Worm (Caenorhabditis elegans) whole organism, mixed stage, embryonic: ENCODE data around the gene B0563.1.

Source experiments
- M03D4.4 ChIP-seq: sonication (generic microtip); optimal IDR thresholded peaks from 2 replicates; lab custom pipeline; 2017; ENCODE audit warnings: mild to moderate bottlenecking, missing genetic modification characterization, missing compliant biosample characterization
- bed-3 ChIP-seq: fragments of 200-800 bp; sonication (Bioruptor generic); optimal IDR thresholded peaks from 3 replicates; lab custom pipeline; 2018; ENCODE audit warnings: mild to moderate bottlenecking, missing genetic modification characterization, moderate library complexity, missing compliant biosample characterization
- blmp-1 ChIP-seq: fragments of 150-350 bp; optimal IDR thresholded peaks from 2 replicates; lab custom pipeline; 2014; ENCODE audit warnings: missing biosample characterization, missing genetic modification characterization
- ceh-39 ChIP-seq: fragments of 150-350 bp; optimal IDR thresholded peaks from 2 replicates; lab custom pipeline; 2014; ENCODE audit warnings: missing biosample characterization, missing genetic modification characterization
- ceh-43 ChIP-seq: fragments of 200-800 bp; sonication (Bioruptor generic); optimal IDR thresholded peaks from 2 replicates; lab custom pipeline; 2018; ENCODE audit warnings: mild to moderate bottlenecking, missing genetic modification characterization, moderate library complexity, missing compliant biosample characterization
- ceh-83 ChIP-seq: fragments of 200-800 bp; sonication (Bioruptor generic); optimal IDR thresholded peaks from 2 replicates; lab custom pipeline; 2018; ENCODE audit warnings: mild to moderate bottlenecking, missing genetic modification characterization, missing compliant biosample characterization
- ces-1 ChIP-seq: fragments of 150-350 bp; optimal IDR thresholded peaks from 2 replicates; lab custom pipeline; 2014; ENCODE audit warnings: missing biosample characterization, missing genetic modification reagents, missing genetic modification characterization
- cnd-1 ChIP-seq: fragments of 200-800 bp; sonication (Bioruptor generic); optimal IDR thresholded peaks from 2 replicates; lab custom pipeline; 2018; ENCODE audit warnings: mild to moderate bottlenecking, missing genetic modification characterization, missing compliant biosample characterization
- drap-1 ChIP-seq: fragments of 200-800 bp; sonication (Bioruptor generic); optimal IDR thresholded peaks from 3 replicates; lab custom pipeline; 2018; ENCODE audit warnings: mild to moderate bottlenecking, missing genetic modification characterization, missing compliant biosample characterization
- elt-1 ChIP-seq: sonication (generic microtip); optimal IDR thresholded peaks from 2 replicates; lab custom pipeline; 2017; ENCODE audit warnings: missing genetic modification characterization, mild to moderate bottlenecking, missing compliant biosample characterization, antibody characterized with exemption, moderate library complexity, borderline replicate concordance; ENCODE audit not compliant: insufficient read depth
- elt-3 ChIP-seq: fragments of 150-350 bp; optimal IDR thresholded peaks from 2 replicates; lab custom pipeline; 2014; ENCODE audit warnings: missing biosample characterization, missing genetic modification characterization
- flh-1 ChIP-seq: fragments of 200-800 bp; sonication (Bioruptor generic); optimal IDR thresholded peaks from 2 replicates; lab custom pipeline; 2018; ENCODE audit warnings: mild to moderate bottlenecking, missing genetic modification characterization, moderate library complexity, missing compliant biosample characterization
- ham-2 ChIP-seq: fragments of 200-800 bp; sonication (Bioruptor generic); optimal IDR thresholded peaks from 2 replicates; lab custom pipeline; 2018; ENCODE audit warnings: mild to moderate bottlenecking, missing genetic modification characterization, missing compliant biosample characterization
- hlh-1 ChIP-seq: fragments of 150-350 bp; optimal IDR thresholded peaks from 2 replicates; lab custom pipeline; 2014; ENCODE audit warnings: missing biosample characterization, missing genetic modification reagents, missing genetic modification characterization
- lin-13 ChIP-seq: fragments of 150-350 bp; optimal IDR thresholded peaks from 2 replicates; lab custom pipeline; 2014; ENCODE audit warnings: missing biosample characterization, missing genetic modification characterization
- lin-32 ChIP-seq: fragments of 200-800 bp; sonication (Bioruptor generic); optimal IDR thresholded peaks from 2 replicates; lab custom pipeline; 2018; ENCODE audit warnings: mild to moderate bottlenecking, missing genetic modification characterization, missing compliant biosample characterization
- lsy-2 ChIP-seq: fragments of 150-350 bp; optimal IDR thresholded peaks from 2 replicates; lab custom pipeline; 2014; ENCODE audit warnings: missing biosample characterization, missing genetic modification characterization
- mab-5 ChIP-seq: fragments of 150-350 bp; optimal IDR thresholded peaks from 2 replicates; lab custom pipeline; 2014; ENCODE audit warnings: missing biosample characterization, missing genetic modification characterization
- mep-1 ChIP-seq: fragments of 150-350 bp; optimal IDR thresholded peaks from 2 replicates; lab custom pipeline; 2017; ENCODE audit warnings: missing biosample characterization, missing genetic modification reagents, missing genetic modification characterization, inconsistent platforms
- mls-2 ChIP-seq: sonication (generic microtip); optimal IDR thresholded peaks from 2 replicates; lab custom pipeline; 2016; ENCODE audit warnings: mild to moderate bottlenecking, missing genetic modification characterization, moderate library complexity, missing compliant biosample characterization
- nhr-2 ChIP-seq: fragments of 150-350 bp; optimal IDR thresholded peaks from 2 replicates; lab custom pipeline; 2014; ENCODE audit warnings: missing biosample characterization, missing genetic modification characterization
- nhr-237 ChIP-seq: fragments of 150-350 bp; optimal IDR thresholded peaks from 2 replicates; lab custom pipeline; 2014; ENCODE audit warnings: missing biosample characterization, missing genetic modification characterization
- nhr-28 ChIP-seq: fragments of 150-350 bp; optimal IDR thresholded peaks from 2 replicates; lab custom pipeline; 2014; ENCODE audit warnings: missing biosample characterization, missing genetic modification characterization
- nhr-76 ChIP-seq: sonication (generic microtip); optimal IDR thresholded peaks from 2 replicates; lab custom pipeline; 2017; ENCODE audit warnings: missing biosample characterization, missing genetic modification characterization
- pha-4 ChIP-seq: fragments of 150-350 bp; optimal IDR thresholded peaks from 2 replicates; lab custom pipeline; 2018; ENCODE audit warnings: missing biosample characterization, missing genetic modification reagents, missing genetic modification characterization
- sem-2 ChIP-seq: fragments of 200-800 bp; sonication (Bioruptor generic); optimal IDR thresholded peaks from 2 replicates; lab custom pipeline; 2018; ENCODE audit warnings: mild to moderate bottlenecking, missing genetic modification characterization, missing compliant biosample characterization
- snpc-4 ChIP-seq: fragments of 150-350 bp; optimal IDR thresholded peaks from 2 replicates; lab custom pipeline; 2014; ENCODE audit warnings: missing biosample characterization, missing genetic modification characterization
- sptf-1 ChIP-seq: sonication (generic microtip); optimal IDR thresholded peaks from 2 replicates; lab custom pipeline; 2017; ENCODE audit warnings: mild to moderate bottlenecking, missing genetic modification characterization, moderate library complexity, missing compliant biosample characterization
- tbx-8 ChIP-seq: fragments of 200-800 bp; sonication (Bioruptor generic); optimal IDR thresholded peaks from 2 replicates; lab custom pipeline; 2018; ENCODE audit warnings: mild to moderate bottlenecking, missing genetic modification characterization, moderate library complexity, missing compliant biosample characterization
- unc-120 ChIP-seq: sonication (generic microtip); optimal IDR thresholded peaks from 2 replicates; lab custom pipeline; 2017; ENCODE audit warnings: missing genetic modification characterization, missing compliant biosample characterization; ENCODE audit not compliant: poor library complexity, severe bottlenecking
- unc-62 ChIP-seq: fragments of 150-350 bp; optimal IDR thresholded peaks from 2 replicates; lab custom pipeline; 2014; ENCODE audit warnings: missing biosample characterization, missing genetic modification reagents, missing genetic modification characterization
- ztf-11 ChIP-seq: fragments of 150-350 bp; optimal IDR thresholded peaks from 2 replicates; lab custom pipeline; 2014; ENCODE audit warnings: missing biosample characterization, missing genetic modification characterization

The B0563.1 gene

DNA sequence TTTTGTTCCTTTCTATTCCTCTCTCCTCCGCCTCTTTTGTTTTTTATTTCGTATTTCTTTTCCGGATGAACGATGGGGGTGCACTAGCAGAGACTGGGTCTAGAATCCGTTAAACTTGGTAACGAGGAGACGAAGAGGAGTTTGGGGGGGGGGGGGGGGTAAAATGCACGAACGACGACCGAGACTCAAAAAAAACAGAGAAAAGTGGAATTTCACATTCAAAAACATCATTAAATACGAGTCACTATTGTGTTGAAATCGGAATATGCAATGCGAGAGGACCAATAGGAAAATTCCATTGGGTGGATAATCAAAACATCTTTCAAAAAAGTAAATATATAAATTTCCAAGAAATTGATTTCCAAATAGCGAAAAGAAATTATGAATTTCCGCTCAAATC is 17.1 kb upstream of the B0563.1 start, which contains the start of gene B0563.7:
TSS of gene B0563.7 (minus strand) at position 101 of the 400 bp plus-strand sequence.
- TF ChIP-seq unc-62 (GFP tag; lab: Kevin White, UChicago) = no peak
- no peak for TF ChIP-seq elt-1 (tag; lab: Kevin White, UChicago)
- TF ChIP-seq drap-1 (GFP tag; lab: Kevin White, UChicago) = no peak
- TF ChIP-seq nhr-2 (tag; lab: Kevin White, UChicago) = no peak
- no peak for TF ChIP-seq mep-1
- TF ChIP-seq lin-13 (tag; lab: Kevin White, UChicago) = no peak

DNA sequence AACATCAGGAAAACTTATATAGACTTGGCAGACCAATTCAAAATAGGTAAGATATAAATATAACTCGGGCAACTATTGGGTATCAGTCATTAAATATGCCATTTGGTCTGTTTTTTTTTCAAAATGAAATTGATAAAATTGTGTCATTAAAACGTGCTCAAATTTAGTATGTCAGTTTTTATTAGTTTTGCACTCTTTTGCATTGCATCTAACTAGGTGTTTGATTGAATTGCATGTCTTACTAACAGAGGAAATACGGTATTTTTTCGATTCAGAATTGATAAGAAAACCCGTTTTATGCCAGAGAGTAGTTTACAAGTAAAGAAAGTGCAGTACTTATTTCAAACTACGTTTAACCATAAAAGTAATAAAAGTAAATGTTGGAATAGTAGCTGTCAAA is 15.6 kb upstream of the B0563.1 start:
- no peak for TF ChIP-seq ztf-11 (tag; lab: Kevin White, UChicago)
- TF ChIP-seq ceh-83 (GFP tag; lab: Kevin White, UChicago) = no peak
- TF ChIP-seq flh-1 (GFP tag; lab: Kevin White, UChicago) = no peak
- TF ChIP-seq ham-2 (GFP tag; lab: Kevin White, UChicago) = no peak
- TF ChIP-seq lin-32 (GFP tag; lab: Kevin White, UChicago) = no peak
- no peak for TF ChIP-seq mep-1
- TF ChIP-seq lsy-2 = no peak
- no peak for TF ChIP-seq drap-1 (GFP tag; lab: Kevin White, UChicago)
- TF ChIP-seq mls-2 = no peak
- no peak for TF ChIP-seq pha-4 (tag; lab: Kevin White, UChicago)
- no peak for TF ChIP-seq ceh-39 (tag; lab: Kevin White, UChicago)
- no peak for TF ChIP-seq nhr-28

DNA sequence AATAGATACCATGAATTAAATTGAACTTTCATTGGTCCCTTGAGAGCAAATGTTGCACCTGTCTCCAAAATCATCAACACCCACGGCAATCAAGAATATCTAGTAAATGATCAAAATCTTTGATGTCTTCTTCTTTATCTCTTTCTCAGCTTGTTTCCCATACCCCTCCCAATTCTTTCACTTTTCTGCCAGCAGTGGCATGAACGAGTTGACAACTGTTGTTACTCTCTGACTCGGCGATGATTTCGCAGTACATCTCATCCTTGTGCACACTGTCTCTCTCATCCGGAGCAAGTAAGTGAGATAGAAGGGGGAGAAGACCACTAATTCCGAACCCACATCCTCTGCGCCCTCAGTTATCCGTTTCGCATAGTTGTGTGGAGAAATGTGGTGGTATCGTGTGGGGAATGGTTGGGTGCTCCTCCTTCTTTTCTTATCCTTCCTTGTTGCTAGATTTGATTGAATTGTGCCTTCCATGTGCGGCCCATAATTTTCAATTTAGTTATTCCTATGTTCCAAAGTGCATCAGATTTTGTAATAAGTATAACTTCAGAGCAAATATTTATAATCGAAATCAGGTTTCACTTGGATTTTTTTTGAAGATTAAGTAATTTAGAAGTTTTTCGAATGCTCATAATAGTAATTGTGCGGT is 10.0 kb upstream of the B0563.1 start:
- peak; percentile 88 for TF ChIP-seq ces-1 (GFP tag; lab: Kevin White, UChicago)
- TF ChIP-seq lin-32 (GFP tag; lab: Kevin White, UChicago) = no peak
- TF ChIP-seq hlh-1 (tag; lab: Kevin White, UChicago) = peak; percentile 96
- TF ChIP-seq sem-2 (GFP tag; lab: Kevin White, UChicago) = no peak
- no peak for TF ChIP-seq elt-3 (tag; lab: Kevin White, UChicago)
- TF ChIP-seq nhr-28 = no peak
- no peak for TF ChIP-seq ceh-43
- peak; percentile 73 for TF ChIP-seq unc-120 (tag; lab: Kevin White, UChicago)
- TF ChIP-seq tbx-8 (GFP tag; lab: Kevin White, UChicago) = no peak
- TF ChIP-seq unc-62 (GFP tag; lab: Kevin White, UChicago) = peak; percentile 66
- TF ChIP-seq ztf-11 (tag; lab: Kevin White, UChicago) = no peak
- no peak for TF ChIP-seq lin-13 (tag; lab: Kevin White, UChicago)

DNA sequence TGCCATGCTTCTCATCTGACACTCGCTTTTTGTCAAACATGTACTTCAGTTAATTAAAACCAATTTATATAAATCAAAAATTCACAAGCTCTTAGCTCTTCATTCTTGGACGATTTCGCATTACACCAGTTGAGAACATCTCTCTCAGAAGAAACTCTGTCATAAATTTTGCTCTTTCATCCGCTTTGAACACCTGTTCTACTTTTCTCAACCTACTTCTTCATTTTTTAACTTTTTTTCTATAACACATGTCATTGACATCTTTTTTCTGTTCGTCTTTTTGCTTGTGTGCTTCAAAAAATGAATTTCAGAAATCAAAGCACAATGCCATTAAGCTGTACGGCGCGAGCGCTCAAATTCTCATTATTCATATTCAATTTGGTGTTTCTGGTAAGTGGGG is 8.5 kb upstream of the B0563.1 start, which contains the start of gene tsp-11:
TSS of gene tsp-11 (plus strand) at position 301 of the 400 bp plus-strand sequence.
- TF ChIP-seq lin-32 (GFP tag; lab: Kevin White, UChicago) (no peak), cnd-1 (no peak), nhr-237 (no peak), sptf-1 (tag; lab: Kevin White, UChicago) (no peak), unc-62 (GFP tag; lab: Kevin White, UChicago) (no peak), blmp-1 (tag; lab: Kevin White, UChicago) (no peak), ceh-39 (tag; lab: Kevin White, UChicago) (no peak), ztf-11 (tag; lab: Kevin White, UChicago) (no peak), nhr-76 (tag; lab: Kevin White, UChicago) (no peak), elt-1 (tag; lab: Kevin White, UChicago) (no peak), lsy-2 (no peak), ceh-43 (no peak), mab-5 (tag; lab: Kevin White, UChicago) (no peak), sem-2 (GFP tag; lab: Kevin White, UChicago) (no peak), M03D4.4 (no peak), nhr-28 (no peak), hlh-1 (tag; lab: Kevin White, UChicago) (no peak), snpc-4 (tag; lab: Kevin White, UChicago) (no peak)
- TF ChIP-seq, all 35 proteins: peak for 0

DNA sequence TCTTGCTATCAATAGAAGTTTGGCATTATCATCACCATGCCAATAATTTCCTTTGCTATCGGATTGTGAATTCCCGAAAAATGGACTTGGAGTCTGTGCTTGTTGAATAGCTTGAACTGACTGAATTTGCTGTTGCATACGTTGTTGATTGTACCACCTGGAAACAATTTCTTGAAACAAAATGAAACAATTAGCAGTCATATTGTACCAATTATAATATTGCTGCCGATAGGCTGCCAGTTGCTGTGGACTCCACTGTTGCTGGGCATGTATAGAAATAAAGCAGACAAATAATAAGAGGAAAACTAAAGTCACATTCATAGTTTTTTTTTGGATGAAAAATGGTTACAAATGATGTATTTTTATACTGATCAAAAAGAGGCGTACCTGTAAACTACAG is 4.4 kb upstream of the B0563.1 start, which contains the start of gene B0563.10:
TSS of gene B0563.10 (minus strand) at position 325 of the 400 bp plus-strand sequence.
- TF ChIP-seq sptf-1 (tag; lab: Kevin White, UChicago) (no peak), drap-1 (GFP tag; lab: Kevin White, UChicago) (no peak), sem-2 (GFP tag; lab: Kevin White, UChicago) (no peak), ceh-83 (GFP tag; lab: Kevin White, UChicago) (no peak), bed-3 (no peak), mls-2 (no peak), unc-62 (GFP tag; lab: Kevin White, UChicago) (no peak), hlh-1 (tag; lab: Kevin White, UChicago) (no peak), cnd-1 (no peak), ceh-39 (tag; lab: Kevin White, UChicago) (no peak), M03D4.4 (no peak), tbx-8 (GFP tag; lab: Kevin White, UChicago) (no peak), mep-1 (no peak), lin-13 (tag; lab: Kevin White, UChicago) (no peak), elt-1 (tag; lab: Kevin White, UChicago) (no peak)
